Worm (Caenorhabditis elegans) whole organism, mixed stage, embryonic: ENCODE measurements around the gene add-2.

Experiments
- ces-1 ChIP-seq: fragments of 150-350 bp; optimal IDR thresholded peaks from 2 replicates; lab custom pipeline; 2014; ENCODE audit warnings: missing biosample characterization, missing genetic modification reagents, missing genetic modification characterization
- elt-3 ChIP-seq: fragments of 150-350 bp; optimal IDR thresholded peaks from 2 replicates; lab custom pipeline; 2014; ENCODE audit warnings: missing biosample characterization, missing genetic modification characterization
- mab-5 ChIP-seq: fragments of 150-350 bp; optimal IDR thresholded peaks from 2 replicates; lab custom pipeline; 2014; ENCODE audit warnings: missing biosample characterization, missing genetic modification characterization
- mep-1 ChIP-seq: fragments of 150-350 bp; optimal IDR thresholded peaks from 2 replicates; lab custom pipeline; 2017; ENCODE audit warnings: missing biosample characterization, missing genetic modification reagents, missing genetic modification characterization, inconsistent platforms
- nhr-12 ChIP-seq: fragments of 150-350 bp; optimal IDR thresholded peaks from 2 replicates; lab custom pipeline; 2014; ENCODE audit warnings: missing biosample characterization, missing genetic modification characterization
- nhr-28 ChIP-seq: fragments of 150-350 bp; optimal IDR thresholded peaks from 2 replicates; lab custom pipeline; 2014; ENCODE audit warnings: missing biosample characterization, missing genetic modification characterization
- pha-4 ChIP-seq: fragments of 150-350 bp; optimal IDR thresholded peaks from 2 replicates; lab custom pipeline; 2018; ENCODE audit warnings: missing biosample characterization, missing genetic modification reagents, missing genetic modification characterization
- sem-2 ChIP-seq: fragments of 200-800 bp; sonication (Bioruptor generic); optimal IDR thresholded peaks from 2 replicates; lab custom pipeline; 2018; ENCODE audit warnings: mild to moderate bottlenecking, missing genetic modification characterization, missing compliant biosample characterization
- snpc-4 ChIP-seq: fragments of 150-350 bp; optimal IDR thresholded peaks from 2 replicates; lab custom pipeline; 2014; ENCODE audit warnings: missing biosample characterization, missing genetic modification characterization
- sptf-1 ChIP-seq: sonication (generic microtip); optimal IDR thresholded peaks from 2 replicates; lab custom pipeline; 2017; ENCODE audit warnings: mild to moderate bottlenecking, missing genetic modification characterization, moderate library complexity, missing compliant biosample characterization
- unc-120 ChIP-seq: sonication (generic microtip); optimal IDR thresholded peaks from 2 replicates; lab custom pipeline; 2017; ENCODE audit warnings: missing genetic modification characterization, missing compliant biosample characterization; ENCODE audit not compliant: poor library complexity, severe bottlenecking
- unc-62 ChIP-seq: fragments of 150-350 bp; optimal IDR thresholded peaks from 2 replicates; lab custom pipeline; 2014; ENCODE audit warnings: missing biosample characterization, missing genetic modification reagents, missing genetic modification characterization
- ztf-11 ChIP-seq: fragments of 150-350 bp; optimal IDR thresholded peaks from 2 replicates; lab custom pipeline; 2014; ENCODE audit warnings: missing biosample characterization, missing genetic modification characterization

ce11 chrV:12038783-12039182, 25.6 kb upstream of the add-2 start:
- TF ChIP-seq snpc-4 (tag; lab: Kevin White, UChicago): no peak
- TF ChIP-seq pha-4 (tag; lab: Kevin White, UChicago): peak; percentile 35
- no peak for TF ChIP-seq nhr-12 (tag; lab: Kevin White, UChicago)
- TF ChIP-seq mep-1 (tag; lab: Kevin White, UChicago): no peak
- no peak for TF ChIP-seq ztf-11 (tag; lab: Kevin White, UChicago)
- TF ChIP-seq elt-3: no peak
- peak; percentile 34 for TF ChIP-seq unc-120
- TF ChIP-seq sptf-1 (tag; lab: Kevin White, UChicago): no peak
- TF ChIP-seq sem-2 (GFP tag; lab: Kevin White, UChicago): no peak
- no peak for TF ChIP-seq mab-5 (tag; lab: Kevin White, UChicago)
- no peak for TF ChIP-seq ces-1 (GFP tag; lab: Kevin White, UChicago)
- no peak for TF ChIP-seq nhr-28 (tag; lab: Kevin White, UChicago)
- TF ChIP-seq unc-62 (GFP tag; lab: Kevin White, UChicago): no peak
